Fruit fly (Drosophila melanogaster): Measurements from ENCODE around the gene Ssl1.

DNA sequence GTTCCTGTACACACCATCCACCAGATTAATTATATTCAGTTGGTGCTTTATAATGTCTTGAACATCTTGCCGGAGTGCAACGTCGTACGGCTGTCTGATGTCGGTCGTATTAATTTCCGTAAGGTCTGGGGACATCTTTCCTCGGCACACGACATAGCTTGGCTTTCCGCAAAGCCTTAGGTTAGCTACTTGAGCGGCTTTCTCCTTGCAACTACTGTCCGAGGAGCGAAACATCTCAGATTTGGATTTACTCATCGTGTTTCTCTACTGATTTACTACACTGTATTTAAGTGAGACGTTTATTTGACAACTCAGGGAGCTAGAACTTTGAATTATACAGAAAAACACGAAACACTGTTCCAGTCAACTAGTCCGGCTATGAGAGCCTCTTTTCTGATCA, 42.1 kb upstream of the Ssl1 start, which contains the start of the genes CG11226 and CG45428:
- TF ChIP-seq Hr39 (GFP tag; optimal IDR thresholded peaks at IDR 0.05) (no peak), CG8319 (GFP tag; optimal IDR thresholded peaks at IDR 0.05) (no peak), net (GFP tag; optimal IDR thresholded peaks at IDR 0.05) (no peak)

All from whole organism, prepupa.